Fruit fly (Drosophila melanogaster): Measurements from ENCODE around the gene CG9396.

The CG9396 gene

dm6 chr3R:9600558-9600959, 29.1 kb upstream of the CG9396 start (continued):
- TF ChIP-seq D (optimal IDR thresholded peaks at IDR 0.05) = no peak
- TF ChIP-seq D (GFP tag; optimal IDR thresholded peaks at IDR 0.05) = no peak
- no peak for TF ChIP-seq Dad (GFP tag; optimal IDR thresholded peaks at IDR 0.05)
- no peak for TF ChIP-seq z (GFP tag; IDR thresholded peaks at IDR 0.05)
- TF ChIP-seq CG12299 (tag; optimal IDR thresholded peaks at IDR 0.05) = no peak
- no peak for TF ChIP-seq CG32772 (GFP tag; IDR thresholded peaks at IDR 0.05)
- no peak for TF ChIP-seq onecut (GFP tag; IDR thresholded peaks at IDR 0.05)
- TF ChIP-seq CG2202 (tag; optimal IDR thresholded peaks at IDR 0.05) = peak; percentile 31
- TF ChIP-seq HmgD (GFP tag; optimal IDR thresholded peaks at IDR 0.05) = no peak
- no peak for TF ChIP-seq CG10959 (GFP tag; IDR thresholded peaks at IDR 0.05)
- peak; percentile 5; the same call in 1 of the 2 replicates for TF ChIP-seq CG4730 (GFP tag; IDR thresholded peaks at IDR 0.05)
- TF ChIP-seq hkb (optimal IDR thresholded peaks at IDR 0.05) = no peak
- TF ChIP-seq hkb (GFP tag; IDR thresholded peaks at IDR 0.05) = peak; percentile 59
- TF ChIP-seq CG30403 (GFP tag; optimal IDR thresholded peaks at IDR 0.05) = peak; percentile 25
- TF ChIP-seq Jarid2 (GFP tag; optimal IDR thresholded peaks at IDR 0.05) = peak; percentile 26
- no peak for TF ChIP-seq B-H2 (GFP tag; optimal IDR thresholded peaks at IDR 0.05)
- TF ChIP-seq fu2 (GFP tag; optimal IDR thresholded peaks at IDR 0.05) = no peak
- TF ChIP-seq Hsf (GFP tag; optimal IDR thresholded peaks at IDR 0.05) = no peak
- peak; percentile 61 for TF ChIP-seq nmo (GFP tag; optimal IDR thresholded peaks at IDR 0.05)
- TF ChIP-seq GATAe (GFP tag; conservative IDR thresholded peaks at IDR 0.05) = no peak
- no peak for TF ChIP-seq CTCF (GFP tag; optimal IDR thresholded peaks at IDR 0.05)
- no peak for TF ChIP-seq CG4854 (GFP tag; optimal IDR thresholded peaks at IDR 0.05)
- no peak for TF ChIP-seq Poxn (GFP tag; IDR thresholded peaks at IDR 0.05)
- TF ChIP-seq Fer3 (tag; optimal IDR thresholded peaks at IDR 0.05) = peak; percentile 34
- TF ChIP-seq CG11085 (GFP tag; IDR thresholded peaks at IDR 0.05) = 0 out of 2 replicates have a peak, but pooled peaks have one; percentile 27
- TF ChIP-seq Mrtf (GFP tag; IDR thresholded peaks at IDR 0.05) = no peak
- no peak for TF ChIP-seq slp2 (GFP tag; optimal IDR thresholded peaks at IDR 0.05)
- no peak for TF ChIP-seq CG3838 (GFP tag; optimal IDR thresholded peaks at IDR 0.05)
- no peak for TF ChIP-seq slou (GFP tag; optimal IDR thresholded peaks at IDR 0.05)
- TF ChIP-seq CG4282 (GFP tag; optimal IDR thresholded peaks at IDR 0.05) = no peak
- peak; percentile 62 for TF ChIP-seq CG10147 (GFP tag; optimal IDR thresholded peaks at IDR 0.05)
- no peak for TF ChIP-seq fru (optimal IDR thresholded peaks at IDR 0.05)
- TF ChIP-seq Sry-β (GFP tag; optimal IDR thresholded peaks at IDR 0.05) = no peak
- peak; percentile 41 for TF ChIP-seq Usf (GFP tag; optimal IDR thresholded peaks at IDR 0.05)
- TF ChIP-seq CG6254 (GFP tag; optimal IDR thresholded peaks at IDR 0.05) = no peak
- no peak for TF ChIP-seq ttk (GFP tag; IDR thresholded peaks at IDR 0.05)
- no peak for TF ChIP-seq YL-1 (GFP tag; optimal IDR thresholded peaks at IDR 0.05)
- TF ChIP-seq CG8359 (GFP tag; optimal IDR thresholded peaks at IDR 0.05; ENCODE audit: borderline replicate concordance) = peak; percentile 20
- no peak for TF ChIP-seq CG15073 (GFP tag; optimal IDR thresholded peaks at IDR 0.05)
- no peak for TF ChIP-seq CG6654 (GFP tag; optimal IDR thresholded peaks at IDR 0.05)
- no peak for TF ChIP-seq CG1602 (GFP tag; optimal IDR thresholded peaks at IDR 0.05)
- TF ChIP-seq CG11560 (tag; IDR thresholded peaks at IDR 0.05) = 0 out of 3 replicates have a peak, but pooled peaks have one; percentile 18
- TF ChIP-seq ro (GFP tag; IDR thresholded peaks at IDR 0.05) = no peak
- peak; percentile 21 for TF ChIP-seq gcm (GFP tag; optimal IDR thresholded peaks at IDR 0.05)
- no peak for TF ChIP-seq CG2889 (GFP tag; IDR thresholded peaks at IDR 0.05)
- no peak for TF ChIP-seq CG12219 (GFP tag; optimal IDR thresholded peaks at IDR 0.05)
- TF ChIP-seq CG13894 (tag; optimal IDR thresholded peaks at IDR 0.05) = peak; percentile 58
- peak; percentile 27; the same call in 1 of the 3 replicates for TF ChIP-seq B-H1 (GFP tag; IDR thresholded peaks at IDR 0.05)
- TF ChIP-seq seq (GFP tag; IDR thresholded peaks at IDR 0.05) = no peak
- peak; percentile 2 for TF ChIP-seq sd (tag; optimal IDR thresholded peaks at IDR 0.05)
- TF ChIP-seq CG15479 (GFP tag; optimal IDR thresholded peaks at IDR 0.05) = no peak
- TF ChIP-seq CG14050 (GFP tag; IDR thresholded peaks at IDR 0.05) = no peak
- no peak for TF ChIP-seq ab (GFP tag; optimal IDR thresholded peaks at IDR 0.05)
- peak; percentile 86 for TF ChIP-seq CG2678 (tag; optimal IDR thresholded peaks at IDR 0.05)

All from whole organism, embryonic.